Fruit fly (Drosophila melanogaster) whole organism, larva: Measurements from ENCODE around the gene Cpsf73.
A peak's percentile ranks its signal among the peaks of the same experiment; 100 is the strongest.

Experiments
- noc ChIP-seq: fragments of 200-800 bp; sonication (Bioruptor generic); optimal IDR thresholded peaks from 3 replicates; lab custom pipeline; 2019; ENCODE audit warnings: missing biosample characterization, mild to moderate bottlenecking, missing genetic modification characterization, moderate library complexity

Gene Cpsf73

DNA sequence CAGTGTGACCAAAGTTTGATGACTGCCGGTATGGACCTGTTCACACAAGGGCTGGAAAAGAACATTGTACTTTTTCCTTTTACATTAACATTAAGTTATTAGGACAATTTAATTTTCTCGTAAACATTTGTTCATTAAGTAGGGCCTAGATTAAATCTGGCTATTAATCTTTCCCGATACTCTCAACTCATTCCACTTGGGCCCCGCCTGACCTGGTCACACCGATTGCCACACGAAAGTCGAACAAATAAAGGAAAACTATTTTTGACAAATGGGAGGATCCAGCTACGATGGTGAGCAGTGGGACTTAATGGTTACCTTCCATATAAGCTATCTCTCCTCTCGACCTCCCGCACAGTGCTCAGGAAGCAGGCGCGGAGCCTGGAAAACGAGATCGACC is at the start of gene Cpsf73, which contains the start of gene Gos28:
Gene Cpsf73, minus strand, starts transcription at position 28 of the 400 bp plus-strand sequence.
Gene Gos28, plus strand, starts transcription at position 214 of the 400 bp plus-strand sequence.
- TF ChIP-seq noc, result peak; percentile 29

DNA sequence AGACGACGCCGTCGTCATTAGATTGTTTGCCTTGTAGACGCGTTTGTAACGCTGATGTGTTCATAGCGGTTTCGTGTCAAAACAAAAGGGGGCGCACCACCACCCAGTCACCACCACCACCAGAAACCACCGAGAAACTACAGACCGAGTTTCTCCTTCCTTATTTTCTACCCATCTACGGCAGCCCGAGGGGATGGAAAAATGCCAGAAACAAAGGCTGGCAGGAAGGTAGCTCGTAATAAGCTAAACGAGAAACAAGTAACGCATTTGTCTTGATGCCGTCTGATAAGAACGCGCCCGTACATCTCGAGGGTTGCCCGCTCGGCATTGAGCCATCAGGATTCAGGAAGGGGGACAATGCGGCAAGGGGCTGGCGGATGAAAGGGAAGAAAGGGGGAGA is 44.1 kb upstream of the Cpsf73 start:
- no peak for TF ChIP-seq noc

DNA sequence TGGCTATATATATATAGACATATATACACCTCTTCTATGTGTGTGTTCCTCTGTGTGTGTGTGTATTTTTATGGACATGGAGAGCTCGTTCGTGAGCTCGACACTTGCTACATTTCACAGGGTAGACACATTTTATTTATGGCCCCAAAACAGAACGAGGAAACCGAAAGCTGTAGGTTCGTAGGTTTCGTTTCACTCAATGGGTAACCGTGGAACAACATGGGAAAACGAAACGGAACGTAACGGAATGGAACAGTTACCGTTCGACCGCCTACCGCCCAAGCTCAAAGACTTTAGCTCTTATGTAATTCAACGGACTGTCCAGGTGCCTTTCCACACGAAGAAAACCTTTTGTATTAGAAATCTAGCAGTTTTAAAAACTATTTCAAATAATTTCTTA is 42.9 kb upstream of the Cpsf73 start:
- no peak for TF ChIP-seq noc

DNA sequence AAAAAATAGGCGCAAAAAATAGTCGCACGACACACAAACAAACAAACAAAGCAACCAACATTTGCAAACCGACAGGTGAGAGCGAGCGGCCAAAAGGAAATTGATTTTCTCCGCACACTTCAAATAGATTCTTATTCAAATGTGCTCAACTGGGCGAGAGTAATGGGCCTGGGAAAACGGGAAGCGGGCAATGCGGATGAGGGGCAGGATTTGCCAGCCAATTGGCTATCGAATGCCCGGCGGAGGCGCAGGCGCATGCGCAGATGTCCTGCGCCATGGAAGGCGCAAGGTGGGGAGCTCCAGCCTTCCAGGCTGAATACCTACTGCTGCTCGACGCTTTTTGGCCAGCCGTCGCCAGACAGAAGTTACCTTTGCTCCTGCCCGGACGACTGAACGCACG is 41.8 kb upstream of the Cpsf73 start, which contains the start of the genes ChAT and VAChT:
Gene ChAT, plus strand, starts transcription at position 352 of the 400 bp plus-strand sequence.
Gene VAChT, plus strand, starts transcription at position 352 of the 400 bp plus-strand sequence.
- TF ChIP-seq noc, result no peak

DNA sequence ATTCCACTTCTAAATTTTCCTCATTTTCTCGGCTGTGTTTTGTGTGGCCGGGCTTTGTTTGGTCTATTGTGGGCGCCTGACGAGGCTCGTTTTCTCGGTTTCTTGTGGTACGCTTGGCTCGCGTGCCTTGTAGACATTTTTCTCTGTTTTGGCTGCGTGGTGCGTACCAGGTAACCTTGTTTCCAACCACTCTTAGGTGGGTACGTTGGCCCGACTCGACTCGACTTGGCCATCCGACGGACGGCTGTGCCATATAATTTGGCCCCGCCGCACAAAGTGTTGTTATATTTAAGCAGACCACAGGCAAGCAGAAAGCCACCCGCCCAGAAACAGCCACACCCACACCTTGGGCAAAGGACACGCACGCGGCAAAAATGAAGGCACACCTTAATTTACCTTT is 40.2 kb upstream of the Cpsf73 start:
- TF ChIP-seq noc, result no peak

DNA sequence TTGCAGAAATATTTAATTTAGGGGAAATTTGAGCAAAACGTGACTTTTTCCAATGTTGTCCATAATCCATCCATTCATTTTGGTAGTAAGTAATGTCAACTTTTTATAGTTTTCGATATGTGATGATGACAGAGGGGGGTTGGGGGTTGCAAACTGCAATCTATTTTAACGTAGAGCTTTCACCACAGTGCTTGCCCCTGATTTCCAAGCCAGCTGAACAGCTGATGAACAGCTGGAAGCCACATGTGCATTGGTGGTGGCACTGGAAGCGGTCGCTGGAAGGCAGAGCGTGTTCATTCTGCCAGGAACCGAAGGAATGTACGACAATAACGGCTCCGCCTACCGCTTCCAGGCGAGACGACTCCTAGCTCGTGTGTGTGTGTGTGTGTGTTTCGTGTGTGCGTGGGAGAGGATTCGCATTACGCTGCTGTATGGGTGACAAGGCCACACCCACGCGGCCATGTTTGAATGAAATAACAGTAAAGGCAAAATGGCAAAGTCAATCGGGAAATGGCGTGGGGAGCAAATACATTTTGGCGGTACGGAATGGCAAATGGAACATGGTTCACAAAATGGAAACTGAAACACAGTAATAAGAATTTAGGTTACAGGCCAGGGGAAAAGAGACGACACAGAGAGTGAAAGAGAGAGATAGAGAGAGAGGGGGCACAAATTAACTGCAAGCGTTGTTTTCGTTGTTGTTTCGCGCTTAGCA is 35.7 kb upstream of the Cpsf73 start:
- no peak for TF ChIP-seq noc

DNA sequence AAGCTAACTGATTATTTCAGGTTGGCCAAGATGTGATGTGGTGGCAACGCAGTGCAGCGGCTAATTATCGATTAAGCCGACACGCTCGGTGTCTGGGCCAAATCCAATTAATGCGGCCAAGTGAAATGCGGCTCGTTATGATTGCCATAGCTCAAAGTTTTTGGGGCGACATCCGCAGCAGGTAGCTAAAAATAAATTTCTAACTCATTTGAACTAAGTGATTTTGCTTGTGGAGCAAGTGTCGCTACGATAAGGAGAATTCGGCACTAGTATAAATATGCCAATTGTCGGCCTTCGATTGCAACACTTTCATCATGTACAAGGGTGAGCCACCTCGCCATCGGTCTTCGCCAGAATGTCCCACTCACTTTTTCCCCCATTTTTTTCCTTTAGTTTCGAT is 31.6 kb upstream of the Cpsf73 start, which contains the start of gene CG34282:
Gene CG34282, plus strand, starts transcription at position 301 of the 400 bp plus-strand sequence.
- TF ChIP-seq noc, result no peak

DNA sequence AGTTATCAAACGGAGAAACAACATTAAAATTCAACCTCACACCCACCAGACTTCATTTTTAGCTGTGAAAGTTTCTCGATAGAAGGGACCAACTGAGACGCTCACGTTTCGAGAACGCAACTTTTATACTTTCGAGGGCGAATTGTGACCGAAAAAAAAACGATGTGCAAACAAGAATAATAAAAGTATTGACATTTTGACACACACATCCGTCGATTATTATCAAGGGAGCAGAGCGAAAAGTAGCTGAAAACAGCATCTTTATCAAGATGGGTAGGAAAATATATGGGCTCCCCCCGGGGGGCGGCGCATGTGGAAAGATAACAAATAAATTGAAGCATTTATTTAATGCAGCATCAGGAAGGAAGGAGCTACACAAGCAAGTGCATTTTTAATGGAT is 30.3 kb upstream of the Cpsf73 start, which contains the start of gene CG14300:
Gene CG14300, minus strand, starts transcription at position 101 of the 400 bp plus-strand sequence.
- TF ChIP-seq noc, result no peak

DNA sequence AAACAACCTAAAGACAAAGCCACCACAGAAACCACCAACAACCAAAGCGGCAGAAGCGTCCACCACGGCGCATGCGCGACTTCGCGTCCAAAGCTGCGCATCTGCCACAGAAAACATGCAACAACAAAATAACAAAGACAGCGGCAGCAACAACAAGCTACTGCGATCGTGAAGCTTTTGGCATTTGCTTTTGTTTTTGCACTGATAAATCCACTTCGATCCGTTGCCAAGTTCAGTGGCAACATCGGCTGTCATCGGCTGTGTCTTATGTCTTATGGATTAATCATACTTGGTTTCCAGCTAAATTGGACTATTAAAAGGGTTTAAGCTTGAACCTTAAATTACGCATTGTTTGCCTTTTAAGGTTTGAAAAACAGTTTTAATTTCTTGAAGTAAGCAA is 29.3 kb upstream of the Cpsf73 start, which contains the start of gene Muc91C:
Gene Muc91C, minus strand, starts transcription at position 101 of the 400 bp plus-strand sequence.
- no peak for TF ChIP-seq noc

DNA sequence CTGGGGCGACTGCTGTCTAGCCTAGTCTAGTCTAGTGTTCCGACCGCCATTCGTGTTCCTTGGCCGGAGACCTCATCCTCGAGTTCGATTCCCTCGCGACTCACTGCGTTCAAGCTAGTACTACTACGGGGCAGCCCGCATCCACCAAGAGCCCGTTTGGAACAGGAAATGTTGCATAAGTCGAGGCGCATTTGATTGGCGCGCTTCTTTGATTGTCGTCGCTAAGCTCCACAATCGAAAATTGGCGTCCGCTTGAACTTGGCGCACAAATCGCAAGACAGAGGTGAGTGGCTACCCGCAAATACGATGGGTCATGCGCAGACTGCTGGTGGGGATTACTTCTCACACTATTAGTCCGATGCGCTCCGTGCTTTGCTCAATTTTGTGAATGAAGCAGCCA is 17.7 kb upstream of the Cpsf73 start:
- TF ChIP-seq noc, result no peak

DNA sequence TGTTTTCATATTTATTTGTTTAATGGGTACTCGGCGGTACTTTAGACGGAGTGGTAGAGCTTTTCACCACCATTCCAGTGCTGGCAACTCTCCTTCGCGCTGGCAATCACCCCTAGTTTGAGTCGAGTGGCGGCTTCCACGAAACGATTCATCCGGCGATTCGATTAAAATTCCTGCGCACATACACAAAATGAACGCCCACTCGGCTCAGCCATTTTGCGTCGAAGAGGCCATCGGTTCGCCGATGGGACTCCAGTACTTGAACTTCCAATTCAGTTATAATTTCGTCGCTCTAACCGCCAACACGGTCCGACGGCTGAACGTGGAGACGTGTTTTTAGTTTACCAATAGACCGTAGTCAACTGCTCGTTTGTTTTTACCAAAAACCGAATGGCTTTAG is 17.0 kb upstream of the Cpsf73 start, which contains the start of the genes CG46318 and ChT:
Gene CG46318, plus strand, starts transcription at position 273 of the 400 bp plus-strand sequence.
Gene ChT, plus strand, starts transcription at position 273 of the 400 bp plus-strand sequence.
- no peak for TF ChIP-seq noc

DNA sequence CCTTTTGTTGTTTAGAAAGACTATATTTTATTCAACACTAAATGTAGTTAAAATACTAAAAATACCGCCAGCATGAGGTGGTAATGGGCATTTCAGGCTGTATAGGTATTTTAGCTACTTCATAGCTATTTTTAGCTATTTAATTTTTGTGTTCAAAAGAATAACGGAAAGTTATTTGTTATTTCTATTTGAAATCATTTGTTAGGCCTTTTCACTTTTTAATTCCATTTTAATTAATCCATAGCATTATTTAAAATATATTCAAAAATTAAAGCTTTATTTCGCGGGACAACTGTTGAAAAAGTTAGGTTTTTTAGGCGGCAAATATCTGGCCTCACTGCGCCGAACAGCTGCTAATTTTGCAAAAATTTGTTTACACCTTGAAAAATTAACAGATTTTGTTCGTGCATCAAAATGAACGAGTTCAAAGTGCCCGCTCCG is 14.2 kb upstream of the Cpsf73 start, which contains the start of the genes dind and CG7706:
Gene dind, minus strand, starts transcription at position 40 of the 441 bp plus-strand sequence.
Gene CG7706, plus strand, starts transcription at position 319 of the 441 bp plus-strand sequence.
- no peak for TF ChIP-seq noc

DNA sequence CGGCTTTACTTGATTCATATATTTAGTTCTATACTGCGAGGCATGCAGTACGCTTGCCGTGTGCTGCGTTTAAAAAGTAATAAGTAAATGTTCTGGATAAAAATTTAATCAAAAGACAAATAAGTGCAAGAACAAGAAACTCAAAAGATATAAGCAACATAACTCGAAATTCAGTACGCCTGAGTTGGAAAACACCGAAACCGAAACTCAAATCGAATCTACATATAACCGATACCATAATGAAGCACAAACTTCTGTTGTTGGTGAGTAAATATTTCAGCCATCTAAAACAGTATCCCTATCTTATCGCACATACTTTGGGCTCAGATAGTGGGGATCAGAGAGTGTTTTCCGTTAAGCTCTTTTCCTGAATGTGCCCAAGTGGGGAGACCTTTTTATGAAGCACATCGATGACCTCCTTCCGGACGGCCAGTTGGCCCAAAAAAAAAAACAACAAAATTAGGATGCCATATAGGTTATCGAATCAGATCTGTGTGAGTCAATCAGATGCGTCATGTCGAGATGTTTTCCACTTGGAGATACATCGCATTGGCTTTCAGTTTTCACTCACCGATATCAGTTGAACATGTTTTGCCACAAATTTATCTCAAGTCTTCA is 7.9 kb upstream of the Cpsf73 start, which contains the start of gene CG31230:
Gene CG31230, plus strand, starts transcription at position 568 of the 618 bp plus-strand sequence.
- peak; percentile 54 for TF ChIP-seq noc

DNA sequence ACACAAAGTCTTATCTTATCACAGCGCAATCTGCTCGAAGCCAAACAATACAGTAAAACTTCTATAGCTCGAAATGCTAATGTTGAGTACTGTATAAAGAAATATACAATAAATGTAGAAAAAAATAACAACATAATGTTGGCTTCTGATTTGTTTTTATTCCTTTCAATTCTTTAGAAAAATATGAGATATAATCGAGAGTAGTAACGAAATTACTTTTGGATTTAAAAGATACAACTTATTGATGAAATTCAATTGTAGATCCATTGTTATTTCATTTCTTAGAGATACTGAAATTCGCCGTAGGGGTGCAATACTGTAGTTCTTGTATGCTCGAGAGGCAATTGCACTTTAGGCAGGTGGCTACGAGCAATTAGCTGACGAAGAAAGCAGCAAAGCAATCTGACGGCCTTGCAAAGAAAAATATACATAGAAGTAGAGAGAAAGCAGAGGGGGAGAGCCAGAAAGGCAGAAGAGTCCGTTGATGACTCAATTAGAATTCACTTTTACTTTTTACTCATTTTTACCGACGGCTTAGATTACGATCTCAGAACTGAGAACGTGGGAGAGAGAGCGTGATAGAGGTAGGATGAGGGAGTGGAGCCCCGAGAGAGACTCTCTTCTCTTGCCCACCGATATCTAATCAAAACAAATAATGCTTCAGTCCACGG is 7.2 kb upstream of the Cpsf73 start:
- TF ChIP-seq noc, result peak; percentile 79

DNA sequence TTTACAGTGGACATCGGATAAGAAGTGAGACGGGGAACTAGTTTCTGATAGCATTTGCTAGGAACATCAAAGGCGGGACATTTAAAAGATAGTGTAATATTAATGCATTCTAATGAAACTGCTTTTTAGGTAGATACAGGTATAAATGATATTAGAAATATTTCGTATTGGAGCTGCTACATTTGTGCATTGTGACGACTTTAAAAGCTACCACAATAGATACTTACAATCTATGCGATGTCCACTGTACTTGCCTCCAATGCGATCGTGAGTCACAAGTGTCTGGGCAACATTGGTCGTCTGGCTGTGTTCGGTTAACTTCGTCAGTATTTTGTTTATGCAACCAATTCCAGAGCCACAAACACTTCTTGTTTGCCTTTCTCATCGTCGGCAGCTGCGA is 6.5 kb upstream of the Cpsf73 start:
- peak; percentile 55 for TF ChIP-seq noc

DNA sequence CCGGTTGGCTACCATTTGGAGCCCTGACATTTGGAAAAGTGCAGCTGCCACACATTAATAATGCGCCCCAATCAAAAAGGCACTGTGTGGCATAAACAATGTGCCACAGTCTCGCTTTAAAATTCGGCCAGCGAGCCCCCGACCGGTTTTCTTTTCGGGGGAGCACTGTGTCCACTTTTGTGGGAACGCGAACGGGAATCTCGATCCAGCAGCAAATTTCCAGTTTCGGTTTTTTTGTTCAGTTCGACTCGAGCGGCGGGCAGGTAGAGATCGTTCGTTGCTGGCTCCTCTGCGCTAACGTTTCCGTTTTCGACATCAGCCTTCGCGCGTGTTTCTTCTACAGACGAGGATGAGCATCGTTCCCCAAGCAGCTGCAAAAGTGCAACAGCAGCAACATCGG is 5.8 kb upstream of the Cpsf73 start, which contains the start of gene CG7702:
Gene CG7702, plus strand, starts transcription at position 239 of the 400 bp plus-strand sequence.
- no peak for TF ChIP-seq noc
